Fruit fly (Drosophila melanogaster): ENCODE data around the gene fd3F.

fd3F gene

dm6 chrX:3838648-3839047 is 36.5 kb downstream of the fd3F start (continued):
- TF ChIP-seq Eip74EF (GFP tag; optimal IDR thresholded peaks at IDR 0.05) (peak in 1 of 2 experiments; percentile 72), CG13287 (GFP tag; IDR thresholded peaks at IDR 0.05; ENCODE audit: partially characterized antibody) (no peak), CG11398 (GFP tag; optimal IDR thresholded peaks at IDR 0.05) (peak; percentile 70), CG18262 (tag; optimal IDR thresholded peaks at IDR 0.05) (peak; percentile 78), gem (tag; optimal IDR thresholded peaks at IDR 0.05) (peak; percentile 89), CG4730 (GFP tag; IDR thresholded peaks at IDR 0.05) (peak; percentile 31; the same call in 1 of the 2 replicates), tgo (GFP tag; IDR thresholded peaks at IDR 0.05) (peak; percentile 82), CG12236 (GFP tag; optimal IDR thresholded peaks at IDR 0.05) (peak; percentile 76), CG11696 (GFP tag; IDR thresholded peaks at IDR 0.05) (peak; percentile 66; the same call in 1 of the 2 replicates), BtbVII (GFP tag; optimal IDR thresholded peaks at IDR 0.05) (peak; percentile 72), crol (GFP tag; IDR thresholded peaks at IDR 0.05) (no peak), pita (GFP tag; optimal IDR thresholded peaks at IDR 0.05) (no peak), CG3281 (GFP tag; optimal IDR thresholded peaks at IDR 0.05) (peak; percentile 76), CG9797 (GFP tag; optimal IDR thresholded peaks at IDR 0.05) (no peak), gt (GFP tag; IDR thresholded peaks at IDR 0.05) (peak; percentile 42; the same call in 1 of the 2 replicates), CG17802 (tag; optimal IDR thresholded peaks at IDR 0.05) (peak; percentile 48), Asciz (GFP tag; optimal IDR thresholded peaks at IDR 0.05) (peak; percentile 78), CG11456 (GFP tag; IDR thresholded peaks at IDR 0.05) (peak; percentile 78), slou (GFP tag; optimal IDR thresholded peaks at IDR 0.05) (peak; percentile 36), CG10366 (GFP tag; IDR thresholded peaks at IDR 0.05) (peak; percentile 69), CG30403 (GFP tag; optimal IDR thresholded peaks at IDR 0.05) (peak; percentile 79), zen2 (GFP tag; IDR thresholded peaks at IDR 0.05; ENCODE audit: partially characterized antibody) (no peak), CG13424 (tag; optimal IDR thresholded peaks at IDR 0.05) (peak; percentile 87), chn (GFP tag; optimal IDR thresholded peaks at IDR 0.05) (peak; percentile 84), stc (GFP tag; IDR thresholded peaks at IDR 0.05) (peak; percentile 79), tio (GFP tag; optimal IDR thresholded peaks at IDR 0.05) (peak; percentile 75), Xrp1 (GFP tag; IDR thresholded peaks at IDR 0.05) (peak; percentile 80), crp (GFP tag; optimal IDR thresholded peaks at IDR 0.05) (peak in 1 of 2 experiments; percentile 28), CG17359 (tag; optimal IDR thresholded peaks at IDR 0.05) (peak; percentile 86), Hr3 (GFP tag; optimal IDR thresholded peaks at IDR 0.05) (peak; percentile 60), Ets97D (GFP tag; optimal IDR thresholded peaks at IDR 0.05) (peak; percentile 17), ham (GFP tag; IDR thresholded peaks at IDR 0.05) (no peak), Lhr (GFP tag; optimal IDR thresholded peaks at IDR 0.05) (peak; percentile 20), zfh2 (GFP tag; optimal IDR thresholded peaks at IDR 0.05) (peak; percentile 73), CG10543 (GFP tag; optimal IDR thresholded peaks at IDR 0.05) (peak; percentile 76), grn (GFP tag; optimal IDR thresholded peaks at IDR 0.05) (peak; percentile 5), CoRest (tag; optimal IDR thresholded peaks at IDR 0.05) (peak; percentile 86), CG1647 (GFP tag; optimal IDR thresholded peaks at IDR 0.05) (peak; percentile 71), CHES-1-like (GFP tag; optimal IDR thresholded peaks at IDR 0.05) (peak; percentile 72), ssp (GFP tag; IDR thresholded peaks at IDR 0.05) (peak; percentile 41; the same call in 1 of the 2 replicates), sd (tag; optimal IDR thresholded peaks at IDR 0.05) (peak; percentile 92), BEAF-32 (GFP tag; optimal IDR thresholded peaks at IDR 0.05) (no peak), CG8359 (GFP tag; optimal IDR thresholded peaks at IDR 0.05; ENCODE audit: borderline replicate concordance) (peak; percentile 54), croc (GFP tag; conservative IDR thresholded peaks at IDR 0.05) (peak; percentile 49; the same call in 2 of the 3 replicates), Sry-β (GFP tag; optimal IDR thresholded peaks at IDR 0.05) (peak; percentile 4), peb (GFP tag; IDR thresholded peaks at IDR 0.05) (peak; percentile 40; the same call in 1 of the 2 replicates), sqz (GFP tag; optimal IDR thresholded peaks at IDR 0.05) (peak; percentile 68), CG31388 (GFP tag; optimal IDR thresholded peaks at IDR 0.05) (no peak), CG1603 (tag; optimal IDR thresholded peaks at IDR 0.05) (peak; percentile 80), CG8388 (GFP tag; optimal IDR thresholded peaks at IDR 0.05) (peak; percentile 67)

Measured in whole organism, embryonic.